Fruit fly (Drosophila melanogaster) S2 (cell line): ENCODE results near the gene Rpn2.

Source experiments
- CG8478 ChIP-seq: fragments of >200 bp; optimal IDR thresholded peaks from 2 replicates; lab custom pipeline; 2018
- CTCF ChIP-seq, 2 experiments: fragments of >200 bp; optimal IDR thresholded peaks; 2 replicates each; lab custom pipeline; 2018

DNA sequence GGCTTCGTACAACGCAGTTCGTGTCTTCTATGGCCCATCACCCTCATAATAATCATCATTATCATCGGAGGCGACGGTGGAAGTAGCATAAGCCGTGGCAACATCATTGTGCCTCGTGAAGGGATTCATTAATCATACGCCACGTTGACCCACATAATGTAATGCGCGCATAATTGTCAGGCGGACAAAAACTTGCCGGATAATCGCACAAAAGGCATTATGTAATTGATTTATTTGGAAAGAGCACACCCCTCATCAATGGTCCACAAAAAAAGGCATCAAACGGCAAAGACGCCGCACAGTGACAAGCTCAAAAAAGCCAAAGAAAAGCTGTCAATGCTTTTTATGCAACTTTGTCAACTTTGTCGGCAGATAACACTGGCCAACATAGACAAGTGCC, 45.0 kb downstream of the Rpn2 start:
- TF ChIP-seq CG8478 (no peak), CTCF (optimal IDR thresholded peaks at IDR 0.05; lab: Kevin White, UChicago) (no peak)
